Worm (Caenorhabditis elegans) whole organism, midembryonic: ENCODE data around the gene Y62E10A.20.

ENCODE experiments used
- T22C8.4 ChIP-seq: fragments of 200-800 bp; sonication (Bioruptor generic); IDR thresholded peaks from 2 replicates; pipeline ENCODE4 v1.3.6; 2022; ENCODE audit warnings: missing genetic modification characterization, missing compliant biosample characterization
- cog-1 ChIP-seq: sonication (generic microtip); optimal IDR thresholded peaks from 2 replicates; lab custom pipeline; 2016; ENCODE audit warnings: missing genetic modification characterization, missing compliant biosample characterization
- flt-1 ChIP-seq: fragments of 200-800 bp; sonication (Bioruptor generic); IDR thresholded peaks from 2 replicates; pipeline ENCODE4 v1.3.6; 2022; ENCODE audit warnings: missing genetic modification characterization, missing compliant biosample characterization
- klf-2 ChIP-seq: fragments of 200-800 bp; sonication (Bioruptor generic); conservative IDR thresholded peaks from 2 replicates; pipeline ENCODE4 v1.3.6; 2022; ENCODE audit warnings: missing genetic modification reagents, missing genetic modification characterization, missing compliant biosample characterization
- med-1 ChIP-seq: sonication (generic microtip); optimal IDR thresholded peaks from 2 replicates; lab custom pipeline; 2017; ENCODE audit warnings: missing genetic modification characterization, mild to moderate bottlenecking, missing compliant biosample characterization, antibody characterized with exemption, missing genetic modification reagents; ENCODE audit not compliant: insufficient read depth
- ref-1 ChIP-seq: fragments of 200-800 bp; sonication (Bioruptor generic); conservative IDR thresholded peaks from 2 replicates; pipeline ENCODE4 v1.3.6; 2022; ENCODE audit warnings: missing genetic modification reagents, missing genetic modification characterization, missing compliant biosample characterization
- tab-1 ChIP-seq: fragments of 200-800 bp; sonication (Bioruptor generic); IDR thresholded peaks from 2 replicates; pipeline ENCODE4 v1.3.6; 2022; ENCODE audit warnings: missing genetic modification characterization, missing compliant biosample characterization
- ztf-23 ChIP-seq: fragments of 200-800 bp; sonication (Bioruptor generic); IDR thresholded peaks from 2 replicates; pipeline ENCODE4 v1.3.6; 2022; ENCODE audit warnings: missing genetic modification reagents, missing genetic modification characterization, missing compliant biosample characterization
- ztf-29 ChIP-seq: fragments of 200-800 bp; sonication (Bioruptor generic); IDR thresholded peaks from 2 replicates; pipeline ENCODE4 v1.3.6; 2022; ENCODE audit warnings: missing genetic modification reagents, missing genetic modification characterization, missing compliant biosample characterization

Y62E10A.20 gene

ce11 chrIV:13383763-13384436 is 2.0 kb downstream of the Y62E10A.20 start, which contains the start of gene rab-19:
Gene rab-19 (minus strand): TSS chrIV:13384386.
- no peak for TF ChIP-seq tab-1 (GFP tag; lab: Robert Waterston, UW)
- TF ChIP-seq ztf-29 (GFP tag; lab: Robert Waterston, UW), result no peak
- no peak for TF ChIP-seq med-1 (GFP tag; lab: Kevin White, UChicago)
- TF ChIP-seq cog-1 (tag; lab: Kevin White, UChicago), result no peak
- TF ChIP-seq ztf-23 (GFP tag; lab: Robert Waterston, UW), result no peak

- TF ChIP-seq ref-1 (GFP tag; lab: Robert Waterston, UW) (no peak), cog-1 (tag; lab: Kevin White, UChicago) (no peak), ztf-29 (GFP tag; lab: Robert Waterston, UW) (no peak), T22C8.4 (GFP tag; lab: Robert Waterston, UW) (no peak), tab-1 (GFP tag; lab: Robert Waterston, UW) (no peak), med-1 (GFP tag; lab: Kevin White, UChicago) (no peak), klf-2 (no peak), flt-1 (GFP tag; lab: Robert Waterston, UW) (no peak), ztf-23 (GFP tag; lab: Robert Waterston, UW) (no peak)
These were observed 4.1 kb downstream of the Y62E10A.20 start, which contains the start of gene emc-3 for ce11 chrIV:13381823-13382222. Gene emc-3 (minus strand): TSS chrIV:13381923.

ce11 chrIV:13380506-13380905 is 5.4 kb downstream of the Y62E10A.20 start:
- TF ChIP-seq klf-2 (no peak), ref-1 (GFP tag; lab: Robert Waterston, UW) (no peak), ztf-23 (GFP tag; lab: Robert Waterston, UW) (no peak), ztf-29 (GFP tag; lab: Robert Waterston, UW) (no peak), tab-1 (GFP tag; lab: Robert Waterston, UW) (no peak), flt-1 (GFP tag; lab: Robert Waterston, UW) (no peak), med-1 (GFP tag; lab: Kevin White, UChicago) (no peak), cog-1 (tag; lab: Kevin White, UChicago) (no peak), T22C8.4 (GFP tag; lab: Robert Waterston, UW) (no peak)

- TF ChIP-seq flt-1 (GFP tag; lab: Robert Waterston, UW), result no peak
- TF ChIP-seq ztf-29 (GFP tag; lab: Robert Waterston, UW), result no peak
- TF ChIP-seq klf-2, result no peak
- no peak for TF ChIP-seq T22C8.4 (GFP tag; lab: Robert Waterston, UW)
- TF ChIP-seq ztf-23 (GFP tag; lab: Robert Waterston, UW), result no peak
- TF ChIP-seq ref-1 (GFP tag; lab: Robert Waterston, UW), result no peak
- TF ChIP-seq tab-1 (GFP tag; lab: Robert Waterston, UW), result no peak
- TF ChIP-seq med-1 (GFP tag; lab: Kevin White, UChicago), result no peak
- no peak for TF ChIP-seq cog-1 (tag; lab: Kevin White, UChicago)
These were observed 8.2 kb downstream of the Y62E10A.20 start, which contains the start of gene mau-8 for ce11 chrIV:13377716-13378115. Gene mau-8 (plus strand): TSS chrIV:13378016.

ce11 chrIV:13374918-13375317 is 11.0 kb downstream of the Y62E10A.20 start:
- TF ChIP-seq T22C8.4 (GFP tag; lab: Robert Waterston, UW) (peak; percentile 55), med-1 (GFP tag; lab: Kevin White, UChicago) (no peak)

- TF ChIP-seq klf-2, result no peak
- TF ChIP-seq cog-1 (tag; lab: Kevin White, UChicago), result no peak
- no peak for TF ChIP-seq tab-1 (GFP tag; lab: Robert Waterston, UW)
- TF ChIP-seq med-1 (GFP tag; lab: Kevin White, UChicago), result no peak
These were observed 14.2 kb downstream of the Y62E10A.20 start, which contains the start of gene Y62E10A.6 for ce11 chrIV:13371699-13372098. Gene Y62E10A.6 (plus strand): TSS chrIV:13371999.

- TF ChIP-seq med-1 (GFP tag; lab: Kevin White, UChicago) (no peak), ztf-23 (GFP tag; lab: Robert Waterston, UW) (no peak), T22C8.4 (GFP tag; lab: Robert Waterston, UW) (no peak), flt-1 (GFP tag; lab: Robert Waterston, UW) (no peak), cog-1 (tag; lab: Kevin White, UChicago) (no peak), ref-1 (GFP tag; lab: Robert Waterston, UW) (no peak), tab-1 (GFP tag; lab: Robert Waterston, UW) (no peak), ztf-29 (GFP tag; lab: Robert Waterston, UW) (no peak), klf-2 (no peak)
These were observed 15.6 kb downstream of the Y62E10A.20 start, which contains the start of the genes rla-2, popl-7 and Y62E10A.24 for ce11 chrIV:13370235-13370739. Gene rla-2 (minus strand): TSS chrIV:13370285. Gene popl-7 (plus strand): TSS chrIV:13370689. Gene Y62E10A.24 (plus strand): TSS chrIV:13370710.

ce11 chrIV:13369120-13369842 is 16.6 kb downstream of the Y62E10A.20 start, which contains the start of gene agt-1:
Gene agt-1 (minus strand): TSS chrIV:13369412.
- no peak for TF ChIP-seq cog-1 (tag; lab: Kevin White, UChicago)
- no peak for TF ChIP-seq ztf-23 (GFP tag; lab: Robert Waterston, UW)
- no peak for TF ChIP-seq flt-1 (GFP tag; lab: Robert Waterston, UW)
- TF ChIP-seq tab-1 (GFP tag; lab: Robert Waterston, UW), result no peak
- TF ChIP-seq med-1 (GFP tag; lab: Kevin White, UChicago), result no peak
- TF ChIP-seq T22C8.4 (GFP tag; lab: Robert Waterston, UW), result no peak
- TF ChIP-seq ref-1 (GFP tag; lab: Robert Waterston, UW), result no peak
- no peak for TF ChIP-seq ztf-29 (GFP tag; lab: Robert Waterston, UW)
